Fruit fly (Drosophila melanogaster) whole organism, embryonic: ENCODE data around the gene Nt5b.

Experiments
- C15 ChIP-seq: fragments of 200-800 bp; sonication (Bioruptor generic); IDR thresholded peaks from 3 replicates; pipeline ENCODE4 v1.3.6; 2022; ENCODE audit warnings: missing biosample characterization, missing genetic modification characterization
- CG10431 ChIP-seq: fragments of 200-800 bp; sonication (Bioruptor generic); optimal IDR thresholded peaks from 3 replicates; lab custom pipeline; 2018; ENCODE audit warnings: missing biosample characterization, mild to moderate bottlenecking, missing genetic modification characterization
- CG11085 ChIP-seq: fragments of 200-800 bp; sonication (Bioruptor generic); IDR thresholded peaks from 2 replicates; pipeline ENCODE4 v1.3.6; 2022; ENCODE audit warnings: missing biosample characterization, missing genetic modification characterization
- CG11456 ChIP-seq: fragments of 200-800 bp; sonication (Bioruptor generic); IDR thresholded peaks from 3 replicates; pipeline ENCODE4 v1.3.6; 2022; ENCODE audit warnings: missing biosample characterization, missing genetic modification characterization
- CG12104 ChIP-seq: fragments of 200-800 bp; sonication (Bioruptor generic); optimal IDR thresholded peaks from 3 replicates; lab custom pipeline; 2016; ENCODE audit warnings: missing biosample characterization, missing genetic modification characterization
- CG13287 ChIP-seq: fragments of 200-800 bp; sonication (Bioruptor generic); IDR thresholded peaks from 2 replicates; pipeline ENCODE4 v1.3.6; 2022; ENCODE audit warnings: missing biosample characterization, missing genetic modification characterization; ENCODE audit not compliant: partially characterized antibody
- CG13775 ChIP-seq: fragments of 200-800 bp; sonication (Bioruptor generic); optimal IDR thresholded peaks from 3 replicates; lab custom pipeline; 2017; ENCODE audit warnings: missing biosample characterization, mild to moderate bottlenecking, missing genetic modification characterization
- CG14860 ChIP-seq: fragments of 200-800 bp; sonication (Bioruptor generic); IDR thresholded peaks from 3 replicates; pipeline ENCODE4 v1.3.6; 2022; ENCODE audit warnings: missing biosample characterization, missing genetic modification characterization; ENCODE audit not compliant: partially characterized antibody
- CG17385 ChIP-seq: fragments of 200-800 bp; sonication (Bioruptor generic); optimal IDR thresholded peaks from 3 replicates; lab custom pipeline; 2018; ENCODE audit warnings: missing biosample characterization, mild to moderate bottlenecking, missing genetic modification characterization
- CG17612 ChIP-seq: fragments of 200-800 bp; sonication (Bioruptor generic); IDR thresholded peaks from 2 replicates; pipeline ENCODE4 v1.3.6; 2022; ENCODE audit warnings: missing biosample characterization, missing genetic modification characterization
- CG2120 ChIP-seq: fragments of 200-800 bp; sonication (Bioruptor generic); optimal IDR thresholded peaks from 3 replicates; lab custom pipeline; 2016; ENCODE audit warnings: missing biosample characterization, missing genetic modification characterization
- CG30403 ChIP-seq: fragments of 200-800 bp; sonication (Bioruptor generic); optimal IDR thresholded peaks from 3 replicates; lab custom pipeline; 2016; ENCODE audit warnings: missing biosample characterization, missing genetic modification characterization
- CG3281 ChIP-seq: fragments of 200-800 bp; sonication (Bioruptor generic); optimal IDR thresholded peaks from 3 replicates; lab custom pipeline; 2017; ENCODE audit warnings: missing biosample characterization, mild to moderate bottlenecking, missing genetic modification characterization
- CG3726 ChIP-seq: fragments of 200-800 bp; sonication (Bioruptor generic); IDR thresholded peaks from 3 replicates; pipeline ENCODE4, ENCODE4 v1.3.6; 2022; ENCODE audit warnings: missing biosample characterization, missing genetic modification characterization
- CG4360 ChIP-seq: fragments of 200-800 bp; sonication (Bioruptor generic); IDR thresholded peaks from 2 replicates; pipeline ENCODE4 v1.3.6; 2022; ENCODE audit warnings: missing biosample characterization, missing genetic modification characterization
- CG5245 ChIP-seq: fragments of 200-800 bp; sonication (Bioruptor generic); optimal IDR thresholded peaks from 3 replicates; lab custom pipeline; 2016; ENCODE audit warnings: missing biosample characterization, missing genetic modification characterization
- CG6175 ChIP-seq: fragments of 200-800 bp; sonication (Bioruptor generic); IDR thresholded peaks from 3 replicates; pipeline ENCODE4 v1.3.6; 2022; ENCODE audit warnings: missing biosample characterization, missing genetic modification characterization
- CG6791 ChIP-seq: fragments of 200-800 bp; sonication (Bioruptor generic); IDR thresholded peaks from 3 replicates; pipeline ENCODE4 v1.3.6; 2022; ENCODE audit warnings: missing biosample characterization, missing genetic modification characterization; ENCODE audit not compliant: partially characterized antibody
- CG9932 ChIP-seq: fragments of 200-800 bp; sonication (Bioruptor generic); IDR thresholded peaks from 2 replicates; pipeline ENCODE4 v1.3.6; 2022; ENCODE audit warnings: missing biosample characterization, missing genetic modification characterization
- CoRest ChIP-seq: fragments of 200-800 bp; sonication (Bioruptor generic); optimal IDR thresholded peaks from 3 replicates; lab custom pipeline; 2018; ENCODE audit warnings: missing biosample characterization, mild to moderate bottlenecking, missing genetic modification characterization, moderate library complexity
- D19A ChIP-seq: fragments of 200-800 bp; optimal IDR thresholded peaks from 3 replicates; lab custom pipeline; 2019; ENCODE audit warnings: missing biosample characterization, mild to moderate bottlenecking, missing genetic modification characterization, moderate library complexity
- Dip2 ChIP-seq: fragments of 200-800 bp; sonication (Bioruptor generic); IDR thresholded peaks from 2 replicates; pipeline ENCODE4 v1.3.6; 2022; ENCODE audit warnings: missing biosample characterization, missing genetic modification characterization
- H2.0 ChIP-seq: fragments of 200-800 bp; sonication (Bioruptor generic); IDR thresholded peaks from 2 replicates; pipeline ENCODE4 v1.3.6; 2022; ENCODE audit warnings: missing biosample characterization, missing genetic modification characterization
- Jarid2 ChIP-seq: fragments of 200-800 bp; sonication (Bioruptor generic); optimal IDR thresholded peaks from 3 replicates; lab custom pipeline; 2017; ENCODE audit warnings: mild to moderate bottlenecking, missing biosample characterization, missing genetic modification reagents, missing genetic modification characterization
- Med ChIP-seq: fragments of 200-800 bp; sonication (Bioruptor generic); peaks from one replicate; lab custom pipeline; 2016; ENCODE audit warnings: missing biosample characterization, missing genetic modification characterization, mild to moderate bottlenecking, inconsistent platforms, moderate library complexity
- NC2β ChIP-seq: fragments of 200-800 bp; sonication (Bioruptor generic); optimal IDR thresholded peaks from 2 replicates; lab custom pipeline; 2016; ENCODE audit warnings: missing biosample characterization, missing genetic modification characterization
- NFAT ChIP-seq: fragments of 200-800 bp; sonication (Bioruptor generic); IDR thresholded peaks from 2 replicates; pipeline ENCODE4 v1.3.6; 2022; ENCODE audit warnings: missing biosample characterization, missing genetic modification characterization
- Neu2 ChIP-seq: fragments of 200-800 bp; sonication (Bioruptor generic); optimal IDR thresholded peaks from 3 replicates; lab custom pipeline; 2016; ENCODE audit warnings: missing biosample characterization, missing genetic modification characterization, borderline replicate concordance
- Pdp1 ChIP-seq, 2 experiments: fragments of 200-800 bp; sonication (Bioruptor generic); optimal IDR thresholded peaks; 3 replicates each; lab custom pipeline; 2016; ENCODE audit warnings: missing biosample characterization in 2 of 2, missing genetic modification characterization in 2 of 2, mild to moderate bottlenecking in 1 of 2, moderate library complexity in 1 of 2
- Side ChIP-seq: fragments of 200-800 bp; sonication (Bioruptor generic); optimal IDR thresholded peaks from 2 replicates; lab custom pipeline; 2016; ENCODE audit warnings: missing biosample characterization, missing genetic modification characterization
- Xbp1 ChIP-seq: fragments of 200-800 bp; sonication (Bioruptor generic); optimal IDR thresholded peaks from 3 replicates; lab custom pipeline; 2016; ENCODE audit warnings: missing biosample characterization, mild to moderate bottlenecking, missing genetic modification characterization
- ab ChIP-seq: fragments of 200-800 bp; sonication (Bioruptor generic); optimal IDR thresholded peaks from 2 replicates; lab custom pipeline; 2016; ENCODE audit warnings: missing biosample characterization, missing genetic modification characterization
- al ChIP-seq: fragments of 200-800 bp; sonication (Bioruptor generic); IDR thresholded peaks from 2 replicates; pipeline ENCODE4 v1.3.6; 2022; ENCODE audit warnings: missing biosample characterization, missing genetic modification characterization
- chinmo ChIP-seq: fragments of 200-800 bp; sonication (Bioruptor generic); IDR thresholded peaks from 4 replicates; pipeline ENCODE4 v1.3.6; 2022; ENCODE audit warnings: missing biosample characterization, missing genetic modification characterization; ENCODE audit not compliant: partially characterized antibody
- crol ChIP-seq: fragments of 200-800 bp; sonication (Bioruptor generic); IDR thresholded peaks from 2 replicates; pipeline ENCODE4 v1.3.6; 2022; ENCODE audit warnings: missing biosample characterization, missing genetic modification characterization
- cwo ChIP-seq: fragments of 200-800 bp; sonication (Bioruptor generic); optimal IDR thresholded peaks from 3 replicates; lab custom pipeline; 2017; ENCODE audit warnings: missing biosample characterization, missing genetic modification characterization, mild to moderate bottlenecking, moderate library complexity, missing genetic modification reagents
- da ChIP-seq: fragments of 200-800 bp; sonication (Bioruptor generic); optimal IDR thresholded peaks from 2 replicates; lab custom pipeline; 2016; ENCODE audit warnings: missing biosample characterization, missing genetic modification characterization
- eve ChIP-seq, 2 experiments: fragments of >200 bp; optimal IDR thresholded peaks; 2 replicates each; lab custom pipeline; 2017; ENCODE audit warnings: missing biosample characterization in 2 of 2, missing genetic modification characterization in 2 of 2
- ftz-f1 ChIP-seq: fragments of 200-800 bp; sonication (Bioruptor generic); optimal IDR thresholded peaks from 2 replicates; lab custom pipeline; 2016; ENCODE audit warnings: missing biosample characterization, missing genetic modification characterization
- hb ChIP-seq: fragments of 200-800 bp; sonication (Bioruptor generic); IDR thresholded peaks from 3 replicates; pipeline ENCODE4 v1.3.6; 2022; ENCODE audit warnings: missing biosample characterization, missing genetic modification characterization; ENCODE audit not compliant: partially characterized antibody
- kay ChIP-seq: fragments of 200-800 bp; sonication (Bioruptor generic); optimal IDR thresholded peaks from 2 replicates; lab custom pipeline; 2016; ENCODE audit warnings: missing biosample characterization, missing genetic modification characterization
- nerfin-1 ChIP-seq: fragments of 200-800 bp; sonication (Bioruptor generic); optimal IDR thresholded peaks from 3 replicates; lab custom pipeline; 2019; ENCODE audit warnings: missing biosample characterization, mild to moderate bottlenecking, missing genetic modification characterization, moderate library complexity
- pb ChIP-seq: fragments of 200-800 bp; sonication (Bioruptor generic); optimal IDR thresholded peaks from 3 replicates; lab custom pipeline; 2016; ENCODE audit warnings: missing biosample characterization, missing genetic modification characterization
- ro ChIP-seq: fragments of 200-800 bp; sonication (Bioruptor generic); IDR thresholded peaks from 2 replicates; pipeline ENCODE4 v1.3.6; 2022; ENCODE audit warnings: missing biosample characterization, missing genetic modification characterization
- row ChIP-seq: fragments of 200-800 bp; sonication (Bioruptor generic); IDR thresholded peaks from 3 replicates; pipeline ENCODE4 v1.3.6; 2022; ENCODE audit warnings: missing biosample characterization, missing genetic modification characterization
- sqz ChIP-seq: fragments of 200-800 bp; sonication (Bioruptor generic); optimal IDR thresholded peaks from 3 replicates; lab custom pipeline; 2018; ENCODE audit warnings: missing biosample characterization, mild to moderate bottlenecking, missing genetic modification characterization
- ttk ChIP-seq: fragments of 200-800 bp; sonication (Bioruptor generic); IDR thresholded peaks from 2 replicates; pipeline ENCODE4 v2.1.2; 2022; ENCODE audit warnings: missing biosample characterization, missing genetic modification characterization

The Nt5b gene

DNA sequence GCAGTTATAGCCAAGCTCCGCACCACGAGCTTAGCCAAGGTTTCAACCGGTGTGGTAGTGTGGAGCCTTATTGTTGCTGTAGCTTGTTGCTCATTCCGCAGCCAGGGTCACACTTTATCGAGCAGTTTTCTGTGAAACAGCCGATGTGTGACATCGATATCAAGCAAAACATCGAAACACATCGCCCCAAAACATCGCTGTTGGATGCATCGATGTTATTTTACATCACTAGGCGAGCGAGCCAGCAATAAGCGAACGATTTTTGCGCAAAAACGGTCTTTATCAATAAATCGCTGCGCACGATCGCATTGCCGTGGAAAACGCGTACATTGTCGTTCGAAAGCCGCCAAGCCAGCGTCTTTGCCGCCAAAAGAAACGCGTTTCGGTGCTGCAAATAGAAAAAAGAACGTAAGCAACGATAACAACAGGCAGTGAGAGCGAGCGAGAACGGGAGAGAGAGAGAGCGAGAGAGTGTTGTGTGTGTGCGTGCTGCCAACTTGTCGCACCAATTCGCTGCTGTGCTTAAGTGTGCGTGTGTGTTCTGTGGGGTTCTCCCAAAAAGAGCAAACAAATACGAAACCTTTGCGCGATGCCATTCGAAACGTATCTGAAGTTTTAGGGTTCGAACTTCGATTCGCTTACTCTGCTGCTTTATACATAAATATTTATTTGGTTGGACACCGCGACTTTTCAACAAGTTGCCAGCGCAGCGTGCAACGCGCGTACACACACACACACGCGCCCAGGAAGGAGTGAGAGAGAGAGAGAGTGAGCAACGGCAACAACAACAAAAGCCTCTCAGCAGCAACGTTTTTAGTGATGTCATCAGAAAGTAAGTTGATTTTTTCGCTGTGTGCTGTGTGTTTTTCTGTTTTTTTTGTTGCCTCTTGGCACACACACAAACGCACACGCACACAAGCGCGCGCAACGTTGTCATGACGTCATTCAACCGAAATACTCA is 38.9 kb downstream of the Nt5b start (continued):
- no peak for TF ChIP-seq Dip2 (GFP tag; lab: Robert Waterston, UW)
- no peak for TF ChIP-seq ab
- TF ChIP-seq CG2120 (GFP tag; lab: Kevin White, UChicago) = peak; percentile 50
- no peak for TF ChIP-seq CG10431
- TF ChIP-seq ftz-f1 = peak; percentile 47
- TF ChIP-seq Pdp1 (GFP tag; optimal IDR thresholded peaks at IDR 0.05; lab: Kevin White, UChicago) = peak in 1 of 2 experiments; percentile 72
- TF ChIP-seq hb (GFP tag; lab: Robert Waterston, UW) = peak; percentile 98
- TF ChIP-seq Neu2 = no peak
- no peak for TF ChIP-seq kay (GFP tag; lab: Kevin White, UChicago)
- peak; percentile 42 for TF ChIP-seq CoRest (tag; lab: Kevin White, UChicago)
- no peak for TF ChIP-seq Jarid2
- no peak for TF ChIP-seq CG3281
- TF ChIP-seq CG3726 = no peak
- TF ChIP-seq CG6175 (GFP tag; lab: Robert Waterston, UW) = peak; percentile 45; the same call in 1 of the 3 replicates
- no peak for TF ChIP-seq da (GFP tag; lab: Kevin White, UChicago)
- TF ChIP-seq D19A = no peak
- no peak for TF ChIP-seq H2.0 (GFP tag; lab: Robert Waterston, UW)

DNA sequence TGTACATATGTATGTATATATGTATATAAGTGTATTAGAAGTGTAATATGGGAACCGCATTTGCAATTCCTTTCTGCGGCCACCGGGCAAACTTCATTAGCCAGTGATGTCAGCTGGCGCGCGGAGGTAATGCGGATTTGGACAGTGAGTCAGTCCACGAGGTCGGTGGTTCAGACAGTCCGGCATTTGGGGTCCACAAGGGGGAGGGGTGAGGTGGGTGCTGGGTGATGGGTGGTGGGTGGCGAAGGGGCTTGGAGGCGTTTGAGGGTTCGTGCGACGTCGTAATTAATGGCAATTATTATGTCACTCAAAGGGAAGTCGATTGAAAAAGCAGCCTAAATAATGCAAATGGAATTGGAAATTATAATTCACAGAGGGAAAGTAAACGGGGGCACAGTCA is 40.2 kb downstream of the Nt5b start:
- TF ChIP-seq pb (no peak), sqz (no peak), cwo (GFP tag; lab: Kevin White, UChicago) (peak; percentile 5), NFAT (GFP tag; lab: Robert Waterston, UW) (0 out of 2 replicates have a peak, but pooled peaks have one; percentile 1), Side (GFP tag; lab: Kevin White, UChicago) (no peak), CG17385 (GFP tag; lab: Kevin White, UChicago) (no peak), CG5245 (no peak), CG14860 (GFP tag; lab: Robert Waterston, UW) (no peak), CG13775 (no peak), chinmo (GFP tag; lab: Robert Waterston, UW) (0 out of 4 replicates have a peak, but pooled peaks have one; percentile 40), eve (GFP tag; optimal IDR thresholded peaks at IDR 0.05; lab: Kevin White, UChicago) (no peak), CG6791 (GFP tag; lab: Robert Waterston, UW) (no peak), nerfin-1 (tag; lab: Kevin White, UChicago) (no peak), ro (GFP tag; lab: Robert Waterston, UW) (no peak), CG4360 (GFP tag; lab: Robert Waterston, UW) (no peak), CG12104 (no peak), C15 (GFP tag; lab: Robert Waterston, UW) (no peak), Xbp1 (GFP tag; lab: Kevin White, UChicago) (no peak), CG13287 (GFP tag; lab: Robert Waterston, UW) (no peak; the same call in 1 of the 2 replicates), CG30403 (no peak), CG11085 (GFP tag; lab: Robert Waterston, UW) (no peak), ttk (no peak), row (GFP tag; lab: Robert Waterston, UW) (0 out of 3 replicates have a peak, but pooled peaks have one; percentile 4), crol (GFP tag; lab: Robert Waterston, UW) (peak; percentile 56), CG10431 (no peak), CG9932 (GFP tag; lab: Robert Waterston, UW) (0 out of 2 replicates have a peak, but pooled peaks have one; percentile 29), CG11456 (GFP tag; lab: Robert Waterston, UW) (peak; percentile 5; the same call in 1 of the 3 replicates), CG17612 (GFP tag; lab: Robert Waterston, UW) (no peak), al (GFP tag; lab: Robert Waterston, UW) (no peak), Med (GFP tag; lab: Kevin White, UChicago) (peak; percentile 12), NC2β (no peak)
